Worm (Caenorhabditis elegans): ENCODE measurements around the gene rmd-1.

The rmd-1 gene

DNA sequence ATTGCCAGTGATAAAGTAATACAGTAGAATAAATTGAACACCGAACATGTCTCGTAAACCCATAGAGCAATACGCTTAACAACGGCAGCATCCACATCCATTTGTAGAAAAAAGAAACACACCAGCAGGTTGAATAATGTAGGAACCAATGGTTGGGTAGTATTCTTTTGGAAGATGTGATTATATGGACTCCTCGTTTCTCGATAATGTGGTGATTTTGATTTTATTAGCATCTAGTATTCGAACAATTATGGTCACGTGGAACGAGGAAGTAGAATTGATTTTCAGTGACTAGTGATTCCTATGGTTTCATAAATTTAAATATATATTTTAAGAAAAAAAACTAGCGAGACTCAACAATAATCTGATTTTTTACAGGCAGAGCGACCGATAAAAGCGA, 37.6 kb downstream of the rmd-1 start, which contains the start of gene srxa-10:
Gene srxa-10, minus strand, starts transcription at position 101 of the 400 bp plus-strand sequence.
- no peak for TF ChIP-seq ref-1 (GFP tag; conservative IDR thresholded peaks at IDR 0.05)
- TF ChIP-seq ztf-29 (GFP tag; IDR thresholded peaks at IDR 0.05): no peak
- TF ChIP-seq cog-1 (tag; optimal IDR thresholded peaks at IDR 0.05): no peak
- no peak for TF ChIP-seq ztf-23 (GFP tag; IDR thresholded peaks at IDR 0.05)
- TF ChIP-seq T22C8.4 (GFP tag; IDR thresholded peaks at IDR 0.05): no peak

DNA sequence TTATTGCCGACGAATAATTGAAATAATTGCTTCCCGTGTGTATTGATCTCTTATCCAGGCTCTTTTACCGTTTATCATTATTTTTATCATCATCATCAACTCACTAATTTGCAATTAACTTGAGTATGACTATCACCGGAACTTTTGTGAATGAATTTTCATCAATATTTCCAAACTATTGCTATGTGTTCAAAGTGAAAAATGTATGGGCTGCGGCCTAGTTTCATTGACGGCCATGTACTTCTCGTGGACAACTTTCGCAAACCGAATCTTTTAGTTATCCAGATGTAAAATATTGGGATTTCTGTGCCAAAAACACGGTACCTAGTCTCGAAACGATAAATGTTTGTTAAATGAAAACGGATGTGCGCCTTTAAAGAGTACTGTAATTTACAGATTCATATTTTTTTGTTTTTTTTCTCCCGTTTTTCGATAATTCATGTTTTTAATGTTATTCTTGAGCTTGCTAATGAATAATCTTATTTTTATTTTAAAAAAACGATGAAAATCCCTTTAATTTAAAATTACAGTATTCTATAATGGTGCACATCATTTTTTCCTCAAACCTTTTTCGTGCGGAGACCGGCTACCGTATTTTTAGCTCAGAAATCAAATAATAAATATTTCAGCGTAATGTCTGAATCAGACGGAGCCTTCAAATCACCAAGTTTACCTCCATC, 39.7 kb downstream of the rmd-1 start, which contains the start of gene ZK632.2:
Gene ZK632.2, plus strand, starts transcription at position 630 of the 680 bp plus-strand sequence.
- TF ChIP-seq med-1 (GFP tag; optimal IDR thresholded peaks at IDR 0.05; ENCODE audit: insufficient read depth) (no peak), ztf-23 (GFP tag; IDR thresholded peaks at IDR 0.05) (no peak), tab-1 (GFP tag; IDR thresholded peaks at IDR 0.05) (no peak), klf-2 (GFP tag; conservative IDR thresholded peaks at IDR 0.05) (no peak), ref-1 (GFP tag; conservative IDR thresholded peaks at IDR 0.05) (no peak), T22C8.4 (GFP tag; IDR thresholded peaks at IDR 0.05) (no peak), ztf-29 (GFP tag; IDR thresholded peaks at IDR 0.05) (no peak), cog-1 (tag; optimal IDR thresholded peaks at IDR 0.05) (no peak), flt-1 (GFP tag; IDR thresholded peaks at IDR 0.05) (no peak)

- TF ChIP-seq med-1 (GFP tag; optimal IDR thresholded peaks at IDR 0.05; ENCODE audit: insufficient read depth) (no peak), ztf-23 (GFP tag; IDR thresholded peaks at IDR 0.05) (no peak), klf-2 (GFP tag; conservative IDR thresholded peaks at IDR 0.05) (no peak), ztf-29 (GFP tag; IDR thresholded peaks at IDR 0.05) (no peak), ref-1 (GFP tag; conservative IDR thresholded peaks at IDR 0.05) (no peak), T22C8.4 (GFP tag; IDR thresholded peaks at IDR 0.05) (no peak), flt-1 (GFP tag; IDR thresholded peaks at IDR 0.05) (no peak), cog-1 (tag; optimal IDR thresholded peaks at IDR 0.05) (no peak), tab-1 (GFP tag; IDR thresholded peaks at IDR 0.05) (no peak)
These were observed 43.2 kb downstream of the rmd-1 start for ce11 chrIII:9802045-9802444.

DNA sequence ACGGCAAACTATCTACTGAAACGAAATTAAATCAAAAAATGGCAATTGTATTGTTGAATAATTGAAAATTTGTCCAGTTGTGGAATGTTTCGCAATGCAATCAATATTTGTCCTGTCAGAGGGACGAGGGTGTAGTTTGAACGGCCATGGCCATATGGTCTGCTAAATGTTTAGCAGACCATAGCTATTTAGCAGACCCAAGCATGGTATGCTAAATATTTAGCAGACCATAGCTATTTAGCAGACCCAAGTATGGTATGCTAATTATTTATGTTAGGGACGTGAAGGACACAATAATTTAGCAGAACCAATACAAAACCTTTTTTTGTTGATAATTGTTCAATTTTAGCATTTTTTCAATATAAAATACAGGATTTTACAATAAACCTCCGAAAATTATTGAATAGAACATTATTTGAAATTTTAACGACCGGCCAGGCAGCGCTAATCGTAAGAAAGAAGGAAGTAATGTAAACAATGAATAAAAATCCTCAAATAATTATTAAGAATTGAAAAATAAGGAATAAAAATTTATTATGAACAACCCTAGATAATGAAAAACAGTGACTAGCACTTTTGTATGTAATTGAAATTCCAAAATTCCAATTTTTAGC, 46.2 kb downstream of the rmd-1 start, which contains the start of gene riok-3:
Gene riok-3, minus strand, starts transcription at position 15 of the 614 bp plus-strand sequence.
- TF ChIP-seq med-1 (GFP tag; optimal IDR thresholded peaks at IDR 0.05; ENCODE audit: insufficient read depth) (no peak), cog-1 (tag; optimal IDR thresholded peaks at IDR 0.05) (no peak), ztf-29 (GFP tag; IDR thresholded peaks at IDR 0.05) (no peak), ref-1 (GFP tag; conservative IDR thresholded peaks at IDR 0.05) (no peak), tab-1 (GFP tag; IDR thresholded peaks at IDR 0.05) (no peak), klf-2 (GFP tag; conservative IDR thresholded peaks at IDR 0.05) (no peak), ztf-23 (GFP tag; IDR thresholded peaks at IDR 0.05) (no peak), T22C8.4 (GFP tag; IDR thresholded peaks at IDR 0.05) (no peak), flt-1 (GFP tag; IDR thresholded peaks at IDR 0.05) (no peak)

DNA sequence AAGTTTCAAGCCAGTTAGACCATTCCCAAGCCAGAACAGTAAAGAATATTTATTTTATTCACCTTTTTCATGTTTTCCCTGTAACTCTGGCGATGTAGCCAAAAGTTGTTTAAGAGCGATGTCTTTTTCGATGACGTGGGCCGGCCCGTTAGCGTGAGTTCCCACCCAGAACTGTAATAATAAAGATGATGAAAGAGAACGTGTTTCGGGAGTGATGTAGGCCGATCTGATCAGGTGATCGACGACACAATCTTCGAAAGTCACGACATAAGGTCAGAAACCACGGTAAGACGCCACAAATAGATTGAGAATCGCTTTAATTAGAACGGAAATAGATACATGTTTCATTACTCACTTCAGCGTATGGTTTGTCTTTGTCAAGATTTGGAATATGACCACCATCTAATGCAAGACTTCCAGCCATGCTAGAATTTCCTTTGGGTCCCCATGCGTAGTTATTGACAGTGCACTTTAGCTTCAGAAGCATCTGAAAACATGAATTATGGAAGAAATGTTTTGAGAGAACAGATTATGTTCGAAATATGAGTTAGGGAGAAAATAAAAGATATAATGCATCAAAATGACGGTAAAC, 48.2 kb downstream of the rmd-1 start, which contains the start of gene ZK632.4:
Gene ZK632.4, minus strand, starts transcription at position 487 of the 592 bp plus-strand sequence.
- TF ChIP-seq ztf-23 (GFP tag; IDR thresholded peaks at IDR 0.05) (no peak), T22C8.4 (GFP tag; IDR thresholded peaks at IDR 0.05) (no peak), ztf-29 (GFP tag; IDR thresholded peaks at IDR 0.05) (no peak), klf-2 (GFP tag; conservative IDR thresholded peaks at IDR 0.05) (no peak), cog-1 (tag; optimal IDR thresholded peaks at IDR 0.05) (no peak), ref-1 (GFP tag; conservative IDR thresholded peaks at IDR 0.05) (no peak), tab-1 (GFP tag; IDR thresholded peaks at IDR 0.05) (no peak), med-1 (GFP tag; optimal IDR thresholded peaks at IDR 0.05; ENCODE audit: insufficient read depth) (no peak)

DNA sequence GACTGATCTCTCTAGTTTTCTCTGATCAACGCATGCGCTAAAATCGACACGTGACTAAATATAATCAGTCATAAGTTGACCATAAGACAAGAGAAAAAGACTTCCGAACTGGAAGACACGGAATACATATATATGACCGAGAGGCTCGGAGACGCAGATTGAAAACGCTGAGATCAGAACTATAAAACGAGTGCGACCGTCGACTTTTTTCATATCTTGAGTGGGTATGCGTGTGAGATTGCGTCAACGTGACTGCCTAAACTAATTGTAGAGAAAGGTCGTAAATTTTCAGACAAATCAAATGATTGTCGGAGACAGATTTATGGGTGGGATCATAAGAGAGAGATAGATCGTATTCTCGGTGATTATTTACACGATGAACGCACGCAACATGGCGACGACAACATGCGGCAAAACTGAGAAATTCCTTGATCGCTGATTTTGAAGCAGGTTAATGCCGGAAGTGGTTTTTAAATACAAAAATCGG, 48.7 kb downstream of the rmd-1 start:
- no peak for TF ChIP-seq cog-1 (tag; optimal IDR thresholded peaks at IDR 0.05)
- no peak for TF ChIP-seq ref-1 (GFP tag; conservative IDR thresholded peaks at IDR 0.05)
- TF ChIP-seq klf-2 (GFP tag; conservative IDR thresholded peaks at IDR 0.05): no peak
- TF ChIP-seq ztf-29 (GFP tag; IDR thresholded peaks at IDR 0.05): no peak

DNA sequence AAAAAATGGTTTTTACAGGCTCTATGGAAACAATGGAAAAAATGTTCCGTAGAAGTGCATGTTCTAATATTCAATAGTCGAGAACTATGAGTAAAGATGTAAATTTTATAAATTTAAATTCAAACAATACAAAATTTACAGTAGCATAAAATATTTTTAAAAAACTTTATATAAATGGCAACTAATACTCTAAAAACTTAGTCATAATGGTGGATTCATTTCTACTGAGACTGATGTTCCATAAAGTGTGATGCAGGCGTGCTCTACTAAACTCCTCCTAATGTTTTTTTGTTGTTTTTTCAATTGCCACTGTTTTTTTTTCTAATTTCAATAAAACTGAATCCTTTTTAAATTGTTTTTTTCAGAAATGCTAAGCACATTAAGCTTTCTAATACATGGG, 49.3 kb downstream of the rmd-1 start, which contains the start of gene gtap-2:
Gene gtap-2, plus strand, starts transcription at position 366 of the 400 bp plus-strand sequence.
- no peak for TF ChIP-seq ztf-29 (GFP tag; IDR thresholded peaks at IDR 0.05)
- no peak for TF ChIP-seq med-1 (GFP tag; optimal IDR thresholded peaks at IDR 0.05; ENCODE audit: insufficient read depth)

All from whole organism, midembryonic.